Fruit fly (Drosophila melanogaster) whole organism, embryonic: ENCODE results near the gene fok.

Experiments used
- CG10147 ChIP-seq: fragments of 200-800 bp; sonication (Bioruptor generic); optimal IDR thresholded peaks from 2 replicates; lab custom pipeline; 2019; ENCODE audit warnings: missing biosample characterization, mild to moderate bottlenecking, missing genetic modification characterization, moderate library complexity
- CG1024 ChIP-seq: fragments of 200-800 bp; sonication (Bioruptor generic); IDR thresholded peaks from 2 replicates; pipeline ENCODE4 v1.3.6; 2022; ENCODE audit warnings: missing biosample characterization, missing genetic modification characterization
- CG11093 ChIP-seq: fragments of 200-800 bp; sonication (Bioruptor generic); IDR thresholded peaks from 3 replicates; pipeline ENCODE4 v1.3.6; 2022; ENCODE audit warnings: missing biosample characterization, missing genetic modification characterization
- CG12659 ChIP-seq: fragments of 200-800 bp; sonication (Bioruptor generic); optimal IDR thresholded peaks from 3 replicates; lab custom pipeline; 2017; ENCODE audit warnings: mild to moderate bottlenecking, missing biosample characterization, missing genetic modification reagents, missing genetic modification characterization
- CG13287 ChIP-seq: fragments of 200-800 bp; sonication (Bioruptor generic); IDR thresholded peaks from 2 replicates; pipeline ENCODE4 v1.3.6; 2022; ENCODE audit warnings: missing biosample characterization, missing genetic modification characterization; ENCODE audit not compliant: partially characterized antibody
- CG14860 ChIP-seq: fragments of 200-800 bp; sonication (Bioruptor generic); IDR thresholded peaks from 3 replicates; pipeline ENCODE4 v1.3.6; 2022; ENCODE audit warnings: missing biosample characterization, missing genetic modification characterization; ENCODE audit not compliant: partially characterized antibody
- CG15696 ChIP-seq: fragments of 200-800 bp; sonication (Bioruptor generic); optimal IDR thresholded peaks from 2 replicates; lab custom pipeline; 2019; ENCODE audit warnings: missing biosample characterization, mild to moderate bottlenecking, missing genetic modification characterization, moderate library complexity
- CG17186 ChIP-seq: fragments of 200-800 bp; sonication (Bioruptor generic); optimal IDR thresholded peaks from 3 replicates; lab custom pipeline; 2017; ENCODE audit warnings: missing biosample characterization, missing genetic modification reagents, missing genetic modification characterization
- CG17328 ChIP-seq: fragments of 200-800 bp; sonication (Bioruptor generic); IDR thresholded peaks from 2 replicates; pipeline ENCODE4 v1.3.6; 2022; ENCODE audit warnings: missing biosample characterization, missing genetic modification characterization
- CG2129 ChIP-seq: fragments of 200-800 bp; sonication (Bioruptor generic); IDR thresholded peaks from 2 replicates; pipeline ENCODE4 v1.3.6; 2022; ENCODE audit warnings: missing biosample characterization, missing genetic modification characterization; ENCODE audit not compliant: partially characterized antibody
- CG2875 ChIP-seq: fragments of 200-800 bp; sonication (Bioruptor generic); optimal IDR thresholded peaks from 2 replicates; lab custom pipeline; 2017; ENCODE audit warnings: missing biosample characterization, mild to moderate bottlenecking, missing genetic modification characterization, missing genetic modification reagents
- CG30020 ChIP-seq: fragments of 200-800 bp; optimal IDR thresholded peaks from 2 replicates; lab custom pipeline; 2019; ENCODE audit warnings: missing biosample characterization, mild to moderate bottlenecking, missing genetic modification characterization, moderate library complexity
- CG3065 ChIP-seq: fragments of 200-800 bp; sonication (Bioruptor generic); optimal IDR thresholded peaks from 2 replicates; lab custom pipeline; 2016; ENCODE audit warnings: missing biosample characterization, missing genetic modification characterization
- CG31224 ChIP-seq: fragments of 200-800 bp; sonication (Bioruptor generic); IDR thresholded peaks from 2 replicates; pipeline ENCODE4 v1.3.6; 2022; ENCODE audit warnings: missing biosample characterization, missing genetic modification characterization
- CG31441 ChIP-seq: fragments of 200-800 bp; sonication (Bioruptor generic); IDR thresholded peaks from 2 replicates; pipeline ENCODE4 v1.3.6; 2022; ENCODE audit warnings: missing biosample characterization, missing genetic modification characterization
- CG34224 ChIP-seq: fragments of 200-800 bp; sonication (Bioruptor generic); IDR thresholded peaks from 3 replicates; pipeline ENCODE4 v1.3.6; 2022; ENCODE audit warnings: missing biosample characterization, missing genetic modification characterization; ENCODE audit not compliant: partially characterized antibody
- CG4360 ChIP-seq: fragments of 200-800 bp; sonication (Bioruptor generic); IDR thresholded peaks from 2 replicates; pipeline ENCODE4 v1.3.6; 2022; ENCODE audit warnings: missing biosample characterization, missing genetic modification characterization
- CG43689 ChIP-seq: fragments of 200-800 bp; sonication (Bioruptor generic); IDR thresholded peaks from 2 replicates; pipeline ENCODE4 v1.3.6; 2022; ENCODE audit warnings: missing biosample characterization, missing genetic modification characterization
- CG4854 ChIP-seq: fragments of 200-800 bp; sonication (Bioruptor generic); optimal IDR thresholded peaks from 2 replicates; lab custom pipeline; 2016; ENCODE audit warnings: missing biosample characterization, missing genetic modification characterization, inconsistent platforms
- CG5245 ChIP-seq: fragments of 200-800 bp; sonication (Bioruptor generic); optimal IDR thresholded peaks from 3 replicates; lab custom pipeline; 2016; ENCODE audit warnings: missing biosample characterization, missing genetic modification characterization
- CG7556 ChIP-seq: fragments of 200-800 bp; sonication (Bioruptor generic); optimal IDR thresholded peaks from 2 replicates; lab custom pipeline; 2017; ENCODE audit warnings: missing biosample characterization, mild to moderate bottlenecking, missing genetic modification characterization
- CG7839 ChIP-seq: fragments of 200-800 bp; sonication (Bioruptor generic); optimal IDR thresholded peaks from 3 replicates; lab custom pipeline; 2018; ENCODE audit warnings: missing biosample characterization, mild to moderate bottlenecking, missing genetic modification characterization, moderate library complexity
- CG9797 ChIP-seq: fragments of 200-800 bp; sonication (Bioruptor generic); optimal IDR thresholded peaks from 3 replicates; lab custom pipeline; 2018; ENCODE audit warnings: missing biosample characterization, mild to moderate bottlenecking, missing genetic modification characterization
- Camta ChIP-seq: fragments of 200-800 bp; sonication (Bioruptor generic); optimal IDR thresholded peaks from 2 replicates; lab custom pipeline; 2016; ENCODE audit warnings: missing biosample characterization, missing genetic modification characterization
- CkIIα-i1 ChIP-seq: fragments of 200-800 bp; sonication (Bioruptor generic); IDR thresholded peaks from 2 replicates; pipeline ENCODE4 v1.3.6; 2022; ENCODE audit warnings: missing biosample characterization, missing genetic modification characterization
- D19A ChIP-seq: fragments of 200-800 bp; optimal IDR thresholded peaks from 3 replicates; lab custom pipeline; 2019; ENCODE audit warnings: missing biosample characterization, mild to moderate bottlenecking, missing genetic modification characterization, moderate library complexity
- D19B ChIP-seq: fragments of 200-800 bp; sonication (Bioruptor generic); optimal IDR thresholded peaks from 2 replicates; lab custom pipeline; 2017; ENCODE audit warnings: missing biosample characterization, mild to moderate bottlenecking, missing genetic modification characterization
- Deaf1 ChIP-seq: fragments of 200-800 bp; optimal IDR thresholded peaks from 3 replicates; lab custom pipeline; 2019; ENCODE audit warnings: missing biosample characterization, mild to moderate bottlenecking, missing genetic modification characterization, moderate library complexity
- Dp ChIP-seq: fragments of 200-800 bp; sonication (Bioruptor generic); optimal IDR thresholded peaks from 2 replicates; lab custom pipeline; 2018; ENCODE audit warnings: missing biosample characterization, mild to moderate bottlenecking, missing genetic modification characterization, moderate library complexity
- Fer1 ChIP-seq: fragments of 200-800 bp; sonication (Bioruptor generic); optimal IDR thresholded peaks from 2 replicates; lab custom pipeline; 2017; ENCODE audit warnings: missing biosample characterization, mild to moderate bottlenecking, missing genetic modification characterization
- Hr51 ChIP-seq, 2 experiments: fragments of 200-800 bp; sonication (Bioruptor generic); optimal IDR thresholded peaks; 2 replicates in 1 of 2; 3 replicates in 1 of 2; lab custom pipeline; 2016 to 2018; ENCODE audit warnings: missing biosample characterization in 2 of 2, missing genetic modification characterization in 2 of 2, mild to moderate bottlenecking in 1 of 2, moderate library complexity in 1 of 2
- NK7.1 ChIP-seq: fragments of 200-800 bp; sonication (Bioruptor generic); optimal IDR thresholded peaks from 3 replicates; lab custom pipeline; 2016; ENCODE audit warnings: missing biosample characterization, missing genetic modification characterization
- PHDP ChIP-seq: fragments of 200-800 bp; sonication (Bioruptor generic); optimal IDR thresholded peaks from 3 replicates; lab custom pipeline; 2018; ENCODE audit warnings: missing biosample characterization, mild to moderate bottlenecking, missing genetic modification characterization, moderate library complexity
- Pdp1 ChIP-seq, 2 experiments: fragments of 200-800 bp; sonication (Bioruptor generic); optimal IDR thresholded peaks; 3 replicates each; lab custom pipeline; 2016; ENCODE audit warnings: missing biosample characterization in 2 of 2, missing genetic modification characterization in 2 of 2, mild to moderate bottlenecking in 1 of 2, moderate library complexity in 1 of 2
- Rx ChIP-seq: fragments of 200-800 bp; sonication (Bioruptor generic); IDR thresholded peaks from 2 replicates; pipeline ENCODE4 v1.3.6; 2022; ENCODE audit warnings: missing biosample characterization, missing genetic modification characterization
- bcd ChIP-seq: fragments of 200-800 bp; sonication (Bioruptor generic); optimal IDR thresholded peaks from 2 replicates; lab custom pipeline; 2017; ENCODE audit warnings: missing biosample characterization, mild to moderate bottlenecking, missing genetic modification characterization
- corto ChIP-seq: fragments of 200-800 bp; sonication (Bioruptor generic); optimal IDR thresholded peaks from 2 replicates; lab custom pipeline; 2016; ENCODE audit warnings: missing biosample characterization, mild to moderate bottlenecking, missing genetic modification characterization, moderate library complexity
- exex ChIP-seq: fragments of 200-800 bp; sonication (Bioruptor generic); optimal IDR thresholded peaks from 4 replicates; lab custom pipeline; 2018; ENCODE audit warnings: missing biosample characterization, mild to moderate bottlenecking, missing genetic modification characterization, moderate library complexity
- gsb-n ChIP-seq: fragments of 200-800 bp; sonication (Bioruptor generic); optimal IDR thresholded peaks from 3 replicates; lab custom pipeline; 2018; ENCODE audit warnings: missing biosample characterization, mild to moderate bottlenecking, missing genetic modification characterization
- lmd ChIP-seq: fragments of 200-800 bp; sonication (Bioruptor generic); IDR thresholded peaks from 2 replicates; pipeline ENCODE4 v1.3.6; 2022; ENCODE audit warnings: missing biosample characterization, missing genetic modification characterization
- luna ChIP-seq: fragments of 200-800 bp; sonication (Bioruptor generic); optimal IDR thresholded peaks from 2 replicates; lab custom pipeline; 2016; ENCODE audit warnings: missing biosample characterization, missing genetic modification characterization
- oc ChIP-seq: fragments of 200-800 bp; sonication (Bioruptor generic); optimal IDR thresholded peaks from 2 replicates; lab custom pipeline; 2018; ENCODE audit warnings: missing biosample characterization, mild to moderate bottlenecking, missing genetic modification characterization, moderate library complexity
- org-1 ChIP-seq: fragments of 200-800 bp; sonication (Bioruptor generic); optimal IDR thresholded peaks from 2 replicates; lab custom pipeline; 2017; ENCODE audit warnings: missing biosample characterization, missing genetic modification characterization
- sc ChIP-seq, 3 experiments: fragments of >200 bp in 2 of 3; fragments of 200-800 bp in 1 of 3; sonication (Bioruptor generic) in 1 of 3; optimal IDR thresholded peaks; 2 replicates in 2 of 3; 3 replicates in 1 of 3; lab custom pipeline; 2017; ENCODE audit warnings: mild to moderate bottlenecking in 1 of 3, missing biosample characterization in 1 of 3, missing genetic modification characterization in 1 of 3, missing genetic modification reagents in 1 of 3
- sna ChIP-seq: fragments of 200-800 bp; sonication (Bioruptor generic); IDR thresholded peaks from 2 replicates; pipeline ENCODE4 v1.3.6; 2022; ENCODE audit warnings: missing biosample characterization, missing genetic modification characterization; ENCODE audit not compliant: partially characterized antibody
- tna ChIP-seq: fragments of 200-800 bp; sonication (Bioruptor generic); IDR thresholded peaks from 2 replicates; pipeline ENCODE4 v1.3.6; 2022; ENCODE audit warnings: missing biosample characterization, missing genetic modification characterization; ENCODE audit not compliant: partially characterized antibody
- twi ChIP-seq: fragments of 200-800 bp; optimal IDR thresholded peaks from 2 replicates; lab custom pipeline; 2019; ENCODE audit warnings: missing biosample characterization, mild to moderate bottlenecking, missing genetic modification characterization, moderate library complexity

Gene fok

dm6 chr2L:20086295-20087096, 1.6 kb upstream of the fok start (continued):
- no peak for TF ChIP-seq Dp
- no peak for TF ChIP-seq sna (GFP tag; lab: Robert Waterston, UW)
- TF ChIP-seq CG11093 (GFP tag; lab: Robert Waterston, UW) = peak; percentile 84
- peak; percentile 69 for TF ChIP-seq bcd (GFP tag; lab: Kevin White, UChicago)
- peak; percentile 67 for TF ChIP-seq CG4360 (GFP tag; lab: Robert Waterston, UW)
- peak; percentile 78 for TF ChIP-seq Camta
- peak; percentile 60 for TF ChIP-seq D19A (tag; lab: Kevin White, UChicago)
- TF ChIP-seq sc (optimal IDR thresholded peaks at IDR 0.05; lab: Kevin White, UChicago) = no peak
- TF ChIP-seq sc (GFP tag; optimal IDR thresholded peaks at IDR 0.05; lab: Kevin White, UChicago) = peak; percentile 81
- peak; percentile 8 for TF ChIP-seq CG9797 (GFP tag; lab: Kevin White, UChicago)
- TF ChIP-seq org-1 (GFP tag; lab: Kevin White, UChicago) = peak; percentile 78
- peak; percentile 77 for TF ChIP-seq CG12659
- TF ChIP-seq lmd (GFP tag; lab: Robert Waterston, UW) = peak; percentile 79
- peak; percentile 89 for TF ChIP-seq Deaf1 (tag; lab: Kevin White, UChicago)
- TF ChIP-seq CG7839 (tag; lab: Kevin White, UChicago) = peak; percentile 83
- TF ChIP-seq CG10147 = peak; percentile 70
- TF ChIP-seq Pdp1 (GFP tag; optimal IDR thresholded peaks at IDR 0.05; lab: Kevin White, UChicago) = peak; percentile 85 to 93
- peak; percentile 66 for TF ChIP-seq CG4854 (GFP tag; lab: Kevin White, UChicago)
- TF ChIP-seq Hr51 (GFP tag; optimal IDR thresholded peaks at IDR 0.05; lab: Kevin White, UChicago) = peak; percentile 70 to 87
- TF ChIP-seq CG2875 (GFP tag; lab: Kevin White, UChicago) = peak; percentile 87
- TF ChIP-seq D19B (GFP tag; lab: Kevin White, UChicago) = peak; percentile 62
- TF ChIP-seq tna (GFP tag; lab: Robert Waterston, UW) = peak; percentile 8
- TF ChIP-seq CG43689 (GFP tag; lab: Robert Waterston, UW) = peak; percentile 65
- TF ChIP-seq corto (GFP tag; lab: Kevin White, UChicago) = peak; percentile 89
- TF ChIP-seq CG15696 = peak; percentile 50
- peak; percentile 55 for TF ChIP-seq twi (tag; lab: Kevin White, UChicago)
- peak; percentile 92 for TF ChIP-seq CG17328 (GFP tag; lab: Robert Waterston, UW)
- peak; percentile 86 for TF ChIP-seq oc (tag; lab: Kevin White, UChicago)
- TF ChIP-seq CG31224 (GFP tag; lab: Robert Waterston, UW) = peak; percentile 18
- TF ChIP-seq CG3065 (GFP tag; lab: Kevin White, UChicago) = no peak
- peak; percentile 86 for TF ChIP-seq CG31441 (GFP tag; lab: Robert Waterston, UW)
- peak; percentile 16; the same call in 1 of the 3 replicates for TF ChIP-seq CG34224 (GFP tag; lab: Robert Waterston, UW)
- peak; percentile 72 for TF ChIP-seq exex
- TF ChIP-seq CG1024 (GFP tag; lab: Robert Waterston, UW) = peak; percentile 78
- no peak for TF ChIP-seq luna (GFP tag; lab: Kevin White, UChicago)
- peak; percentile 89 for TF ChIP-seq Fer1 (GFP tag; lab: Kevin White, UChicago)
- TF ChIP-seq CG7556 = peak; percentile 86
- TF ChIP-seq CkIIα-i1 (GFP tag; lab: Robert Waterston, UW) = no peak
- TF ChIP-seq CG30020 (tag; lab: Kevin White, UChicago) = no peak
- TF ChIP-seq CG13287 (GFP tag; lab: Robert Waterston, UW) = peak; percentile 29; the same call in 1 of the 2 replicates
- peak; percentile 40 for TF ChIP-seq CG17186 (GFP tag; lab: Kevin White, UChicago)
- TF ChIP-seq Rx (GFP tag; lab: Robert Waterston, UW) = peak; percentile 89
- TF ChIP-seq gsb-n (tag; lab: Kevin White, UChicago) = peak; percentile 84
- peak; percentile 32 for TF ChIP-seq NK7.1 (GFP tag; lab: Kevin White, UChicago)
- TF ChIP-seq CG14860 (GFP tag; lab: Robert Waterston, UW) = no peak
- TF ChIP-seq CG2129 = no peak
- peak; percentile 87 for TF ChIP-seq PHDP (tag; lab: Kevin White, UChicago)
- peak; percentile 40 for TF ChIP-seq CG5245 (GFP tag; lab: Kevin White, UChicago)
